Worm (Caenorhabditis elegans): Measurements from ENCODE around the gene tbx-9.

DNA sequence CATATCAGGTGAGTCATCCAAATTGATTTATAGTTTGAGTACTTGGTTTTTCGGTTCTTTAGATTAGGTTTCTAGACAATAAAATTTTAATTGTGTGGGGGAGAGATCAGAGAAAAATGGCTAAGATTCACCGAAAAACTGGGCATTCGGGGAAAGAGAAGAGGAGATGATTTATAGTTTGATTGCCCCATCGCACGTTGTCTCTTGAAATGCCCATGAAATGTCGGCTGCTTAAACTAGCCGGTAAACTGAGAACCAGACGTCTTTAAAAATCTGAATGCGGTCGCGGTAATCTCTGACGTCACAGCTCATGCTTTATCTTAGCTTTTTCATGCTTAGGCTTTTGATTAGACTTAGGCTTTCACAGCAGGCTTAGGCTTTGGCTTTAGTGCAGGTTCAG is 44.8 kb downstream of the tbx-9 start:
- TF ChIP-seq rnt-1 (tag; optimal IDR thresholded peaks at IDR 0.05) (no peak), skn-1 (tag; optimal IDR thresholded peaks at IDR 0.05) (no peak), aly-2 (tag; optimal IDR thresholded peaks at IDR 0.05) (no peak), nhr-28 (tag; optimal IDR thresholded peaks at IDR 0.05) (no peak), pqm-1 (tag; optimal IDR thresholded peaks at IDR 0.05) (no peak), ama-1 (optimal IDR thresholded peaks at IDR 0.05) (no peak), ceh-8 (GFP tag; optimal IDR thresholded peaks at IDR 0.05) (no peak), swsn-7 (tag; optimal IDR thresholded peaks at IDR 0.05) (no peak), nhr-237 (tag; optimal IDR thresholded peaks at IDR 0.05) (no peak), mdl-1 (tag; optimal IDR thresholded peaks at IDR 0.05) (no peak), zag-1 (tag; optimal IDR thresholded peaks at IDR 0.05) (no peak), snpc-4 (tag; optimal IDR thresholded peaks at IDR 0.05) (no peak)
